Fruit fly (Drosophila melanogaster) whole organism: ENCODE measurements around the gene temp.

ENCODE experiments used
- EcR ChIP-seq, 2 experiments: fragments of >200 bp; optimal IDR thresholded peaks; 2 replicates each; lab custom pipeline; 2017; ENCODE audit warnings: missing biosample characterization in 2 of 2, missing genetic modification characterization in 2 of 2, missing genetic modification reagents in 2 of 2
- pan ChIP-seq: fragments of >200 bp; optimal IDR thresholded peaks from 2 replicates; lab custom pipeline; 2017

DNA sequence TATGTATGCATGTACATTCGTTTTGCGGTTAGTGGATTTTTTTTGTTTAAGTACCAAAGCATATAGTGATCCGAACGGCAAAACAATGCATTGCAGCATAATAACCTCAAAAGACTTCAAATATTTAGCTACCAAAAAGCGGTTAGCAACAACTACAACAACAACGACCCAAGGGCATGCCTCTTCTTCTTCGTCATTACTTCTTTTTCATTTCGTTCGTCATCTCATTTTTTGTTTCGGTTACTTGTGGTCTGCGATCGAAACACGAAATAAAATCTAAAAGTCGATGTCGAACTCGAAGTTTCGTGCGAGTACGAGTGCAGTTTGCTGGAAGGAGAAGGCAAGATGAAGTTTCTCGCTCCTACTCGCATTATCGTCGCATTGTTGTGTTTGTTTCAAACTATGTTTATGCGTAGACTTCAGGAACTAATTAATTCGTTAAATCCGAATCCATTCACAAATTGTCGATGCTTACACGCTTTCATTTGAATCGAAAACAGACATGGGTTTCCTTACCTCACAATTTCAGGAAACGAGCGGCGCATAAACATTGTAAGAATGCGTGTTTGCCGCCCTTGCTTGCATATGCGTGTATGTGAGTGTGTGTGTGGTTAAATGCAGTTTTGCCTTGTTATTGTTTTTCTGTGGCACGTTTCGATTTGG is 36.5 kb upstream of the temp start:
- TF ChIP-seq EcR (GFP tag; optimal IDR thresholded peaks at IDR 0.05; lab: Kevin White, UChicago) (no peak), pan (lab: Kevin White, UChicago) (no peak)
